Fruit fly (Drosophila melanogaster) whole organism, embryonic: ENCODE results near the gene CG14691.

Experiments used
- Aef1 ChIP-seq: fragments of 200-800 bp; sonication (Bioruptor generic); IDR thresholded peaks from 3 replicates; pipeline ENCODE4 v1.3.6; 2022; ENCODE audit warnings: missing biosample characterization, missing genetic modification characterization
- Antp ChIP-seq: fragments of 200-800 bp; sonication (Bioruptor generic); optimal IDR thresholded peaks from 3 replicates; lab custom pipeline; 2016; ENCODE audit warnings: missing biosample characterization, missing genetic modification characterization
- Atf3 ChIP-seq: fragments of 200-800 bp; sonication (Bioruptor generic); optimal IDR thresholded peaks from 3 replicates; lab custom pipeline; 2016; ENCODE audit warnings: missing biosample characterization, missing genetic modification characterization
- BtbVII ChIP-seq: fragments of 200-800 bp; sonication (Bioruptor generic); optimal IDR thresholded peaks from 3 replicates; lab custom pipeline; 2017; ENCODE audit warnings: missing biosample characterization, mild to moderate bottlenecking, missing genetic modification characterization
- CG1024 ChIP-seq: fragments of 200-800 bp; sonication (Bioruptor generic); IDR thresholded peaks from 2 replicates; pipeline ENCODE4 v1.3.6; 2022; ENCODE audit warnings: missing biosample characterization, missing genetic modification characterization
- CG10274 ChIP-seq: fragments of 200-800 bp; sonication (Bioruptor generic); optimal IDR thresholded peaks from 3 replicates; lab custom pipeline; 2017; ENCODE audit warnings: missing biosample characterization, mild to moderate bottlenecking, missing genetic modification characterization
- CG11093 ChIP-seq: fragments of 200-800 bp; sonication (Bioruptor generic); IDR thresholded peaks from 3 replicates; pipeline ENCODE4 v1.3.6; 2022; ENCODE audit warnings: missing biosample characterization, missing genetic modification characterization
- CG12659 ChIP-seq: fragments of 200-800 bp; sonication (Bioruptor generic); optimal IDR thresholded peaks from 3 replicates; lab custom pipeline; 2017; ENCODE audit warnings: mild to moderate bottlenecking, missing biosample characterization, missing genetic modification reagents, missing genetic modification characterization
- CG13296 ChIP-seq: fragments of 200-800 bp; sonication (Bioruptor generic); optimal IDR thresholded peaks from 3 replicates; lab custom pipeline; 2018; ENCODE audit warnings: missing biosample characterization, mild to moderate bottlenecking, missing genetic modification characterization
- CG14050 ChIP-seq: fragments of 200-800 bp; sonication (Bioruptor generic); IDR thresholded peaks from 3 replicates; pipeline ENCODE4 v1.3.6; 2022; ENCODE audit warnings: missing biosample characterization, missing genetic modification characterization
- CG15514 ChIP-seq: fragments of 200-800 bp; sonication (Bioruptor generic); optimal IDR thresholded peaks from 3 replicates; lab custom pipeline; 2017; ENCODE audit warnings: missing biosample characterization, missing genetic modification characterization, mild to moderate bottlenecking, moderate library complexity, missing genetic modification reagents
- CG17186 ChIP-seq: fragments of 200-800 bp; sonication (Bioruptor generic); optimal IDR thresholded peaks from 3 replicates; lab custom pipeline; 2017; ENCODE audit warnings: missing biosample characterization, missing genetic modification reagents, missing genetic modification characterization
- CG17829 ChIP-seq: fragments of 200-800 bp; optimal IDR thresholded peaks from 2 replicates; lab custom pipeline; 2019; ENCODE audit warnings: missing biosample characterization, mild to moderate bottlenecking, missing genetic modification characterization, moderate library complexity
- CG2129 ChIP-seq: fragments of 200-800 bp; sonication (Bioruptor generic); IDR thresholded peaks from 2 replicates; pipeline ENCODE4 v1.3.6; 2022; ENCODE audit warnings: missing biosample characterization, missing genetic modification characterization; ENCODE audit not compliant: partially characterized antibody
- CG3163 ChIP-seq: fragments of 200-800 bp; sonication (Bioruptor generic); optimal IDR thresholded peaks from 3 replicates; lab custom pipeline; 2016; ENCODE audit warnings: missing biosample characterization, missing genetic modification characterization
- CG33557 ChIP-seq: fragments of 200-800 bp; sonication (Bioruptor generic); optimal IDR thresholded peaks from 2 replicates; lab custom pipeline; 2019; ENCODE audit warnings: missing biosample characterization, mild to moderate bottlenecking, missing genetic modification characterization, moderate library complexity
- CG3995 ChIP-seq: fragments of 200-800 bp; sonication (Bioruptor generic); optimal IDR thresholded peaks from 3 replicates; lab custom pipeline; 2016; ENCODE audit warnings: missing biosample characterization, missing genetic modification characterization
- CG4360 ChIP-seq: fragments of 200-800 bp; sonication (Bioruptor generic); IDR thresholded peaks from 2 replicates; pipeline ENCODE4 v1.3.6; 2022; ENCODE audit warnings: missing biosample characterization, missing genetic modification characterization
- CG6254 ChIP-seq: fragments of 200-800 bp; sonication (Bioruptor generic); optimal IDR thresholded peaks from 3 replicates; lab custom pipeline; 2017; ENCODE audit warnings: mild to moderate bottlenecking, missing biosample characterization, missing genetic modification reagents, missing genetic modification characterization
- CG6272 ChIP-seq: fragments of 200-800 bp; sonication (Bioruptor generic); IDR thresholded peaks from 2 replicates; pipeline ENCODE4 v1.3.6; 2022; ENCODE audit warnings: missing biosample characterization, missing genetic modification characterization
- CG8281 ChIP-seq: fragments of 200-800 bp; sonication (Bioruptor generic); optimal IDR thresholded peaks from 2 replicates; lab custom pipeline; 2018; ENCODE audit warnings: missing biosample characterization, mild to moderate bottlenecking, missing genetic modification characterization, moderate library complexity
- CG9876 ChIP-seq: fragments of 200-800 bp; sonication (Bioruptor generic); optimal IDR thresholded peaks from 2 replicates; lab custom pipeline; 2016; ENCODE audit warnings: missing biosample characterization, missing genetic modification characterization
- CHES-1-like ChIP-seq: fragments of 200-800 bp; sonication (Bioruptor generic); optimal IDR thresholded peaks from 2 replicates; lab custom pipeline; 2016; ENCODE audit warnings: missing biosample characterization, missing genetic modification characterization
- CTCF ChIP-seq: fragments of 200-800 bp; sonication (Bioruptor generic); optimal IDR thresholded peaks from 2 replicates; lab custom pipeline; 2017; ENCODE audit warnings: missing biosample characterization, mild to moderate bottlenecking, missing genetic modification characterization, moderate library complexity
- Chrac-16 ChIP-seq: fragments of 200-800 bp; sonication (Bioruptor generic); optimal IDR thresholded peaks from 3 replicates; lab custom pipeline; 2016; ENCODE audit warnings: missing biosample characterization, missing genetic modification characterization
- Doc3 ChIP-seq: fragments of 200-800 bp; sonication (Bioruptor generic); IDR thresholded peaks from 3 replicates; pipeline ENCODE4 v1.3.6; 2022; ENCODE audit warnings: missing biosample characterization, missing genetic modification characterization; ENCODE audit not compliant: partially characterized antibody
- Dref ChIP-seq: fragments of 200-800 bp; sonication (Bioruptor generic); IDR thresholded peaks from 2 replicates; pipeline ENCODE4 v1.3.6; 2022; ENCODE audit warnings: missing biosample characterization, missing genetic modification characterization
- H2.0 ChIP-seq: fragments of 200-800 bp; sonication (Bioruptor generic); IDR thresholded peaks from 2 replicates; pipeline ENCODE4 v1.3.6; 2022; ENCODE audit warnings: missing biosample characterization, missing genetic modification characterization
- HLH4C ChIP-seq: fragments of 200-800 bp; sonication (Bioruptor generic); IDR thresholded peaks from 3 replicates; pipeline ENCODE4 v1.3.6; 2022; ENCODE audit warnings: missing biosample characterization, missing genetic modification characterization; ENCODE audit not compliant: partially characterized antibody
- HmgZ ChIP-seq: fragments of 200-800 bp; sonication (Bioruptor generic); optimal IDR thresholded peaks from 2 replicates; lab custom pipeline; 2018; ENCODE audit warnings: missing biosample characterization, mild to moderate bottlenecking, missing genetic modification characterization
- Hmr ChIP-seq: fragments of 200-800 bp; sonication (Bioruptor generic); optimal IDR thresholded peaks from 3 replicates; lab custom pipeline; 2017; ENCODE audit warnings: mild to moderate bottlenecking, missing biosample characterization, missing genetic modification reagents, missing genetic modification characterization
- Med ChIP-seq: fragments of 200-800 bp; sonication (Bioruptor generic); peaks from one replicate; lab custom pipeline; 2016; ENCODE audit warnings: missing biosample characterization, missing genetic modification characterization, mild to moderate bottlenecking, inconsistent platforms, moderate library complexity
- NfI ChIP-seq: fragments of 200-800 bp; sonication (Bioruptor generic); optimal IDR thresholded peaks from 3 replicates; lab custom pipeline; 2018; ENCODE audit warnings: missing biosample characterization, mild to moderate bottlenecking, missing genetic modification characterization, moderate library complexity
- Pdp1 ChIP-seq, 2 experiments: fragments of 200-800 bp; sonication (Bioruptor generic); optimal IDR thresholded peaks; 3 replicates each; lab custom pipeline; 2016; ENCODE audit warnings: missing biosample characterization in 2 of 2, missing genetic modification characterization in 2 of 2, mild to moderate bottlenecking in 1 of 2, moderate library complexity in 1 of 2
- Ptx1 ChIP-seq: fragments of 200-800 bp; sonication (Bioruptor generic); IDR thresholded peaks from 2 replicates; pipeline ENCODE4 v1.3.6; 2022; ENCODE audit warnings: missing biosample characterization, missing genetic modification characterization
- Sox100B ChIP-seq: fragments of 200-800 bp; sonication (Bioruptor generic); optimal IDR thresholded peaks from 3 replicates; lab custom pipeline; 2018; ENCODE audit warnings: missing biosample characterization, mild to moderate bottlenecking, missing genetic modification characterization
- YL-1 ChIP-seq: fragments of 200-800 bp; sonication (Bioruptor generic); optimal IDR thresholded peaks from 3 replicates; lab custom pipeline; 2017; ENCODE audit warnings: missing biosample characterization, mild to moderate bottlenecking, missing genetic modification characterization
- bbx ChIP-seq: fragments of 200-800 bp; sonication (Bioruptor generic); IDR thresholded peaks from 2 replicates; pipeline ENCODE4 v1.3.6; 2022; ENCODE audit warnings: missing biosample characterization, missing genetic modification characterization; ENCODE audit not compliant: partially characterized antibody
- cg ChIP-seq: fragments of 200-800 bp; sonication (Bioruptor generic); optimal IDR thresholded peaks from 3 replicates; lab custom pipeline; 2019; ENCODE audit warnings: missing biosample characterization, mild to moderate bottlenecking, missing genetic modification characterization, moderate library complexity
- chn ChIP-seq: fragments of 200-800 bp; sonication (Bioruptor generic); optimal IDR thresholded peaks from 2 replicates; lab custom pipeline; 2016; ENCODE audit warnings: missing biosample characterization, missing genetic modification characterization
- gce ChIP-seq: fragments of 200-800 bp; sonication (Bioruptor generic); IDR thresholded peaks from 3 replicates; pipeline ENCODE4 v1.3.6; 2022; ENCODE audit warnings: missing biosample characterization, missing genetic modification characterization
- gfzf ChIP-seq: fragments of 200-800 bp; sonication (Bioruptor generic); optimal IDR thresholded peaks from 2 replicates; lab custom pipeline; 2016; ENCODE audit warnings: missing biosample characterization, mild to moderate bottlenecking, missing genetic modification characterization, moderate library complexity
- ken ChIP-seq: fragments of 200-800 bp; sonication (Bioruptor generic); IDR thresholded peaks from 3 replicates; pipeline ENCODE4 v1.3.6; 2022; ENCODE audit warnings: missing biosample characterization, missing genetic modification characterization
- knrl ChIP-seq: fragments of 200-800 bp; sonication (Bioruptor generic); IDR thresholded peaks from 3 replicates; pipeline ENCODE4 v1.3.6; 2022; ENCODE audit warnings: missing biosample characterization, missing genetic modification characterization; ENCODE audit not compliant: partially characterized antibody
- lilli ChIP-seq: fragments of 200-800 bp; sonication (Bioruptor generic); optimal IDR thresholded peaks from 3 replicates; lab custom pipeline; 2016; ENCODE audit warnings: missing biosample characterization, missing genetic modification characterization
- oc ChIP-seq: fragments of 200-800 bp; sonication (Bioruptor generic); optimal IDR thresholded peaks from 2 replicates; lab custom pipeline; 2018; ENCODE audit warnings: missing biosample characterization, mild to moderate bottlenecking, missing genetic modification characterization, moderate library complexity
- repo ChIP-seq: fragments of 200-800 bp; sonication (Bioruptor generic); optimal IDR thresholded peaks from 2 replicates; lab custom pipeline; 2016; ENCODE audit warnings: missing biosample characterization, missing genetic modification characterization
- ro ChIP-seq: fragments of 200-800 bp; sonication (Bioruptor generic); IDR thresholded peaks from 2 replicates; pipeline ENCODE4 v1.3.6; 2022; ENCODE audit warnings: missing biosample characterization, missing genetic modification characterization
- row ChIP-seq: fragments of 200-800 bp; sonication (Bioruptor generic); IDR thresholded peaks from 3 replicates; pipeline ENCODE4 v1.3.6; 2022; ENCODE audit warnings: missing biosample characterization, missing genetic modification characterization
- ssp ChIP-seq: fragments of 200-800 bp; sonication (Bioruptor generic); IDR thresholded peaks from 2 replicates; pipeline ENCODE4 v1.3.6; 2022; ENCODE audit warnings: missing biosample characterization, missing genetic modification characterization
- zen2 ChIP-seq: fragments of 200-800 bp; sonication (Bioruptor generic); IDR thresholded peaks from 3 replicates; pipeline ENCODE4 v1.3.6; 2022; ENCODE audit warnings: missing biosample characterization, missing genetic modification characterization; ENCODE audit not compliant: partially characterized antibody

CG14691 gene

dm6 chr3R:10788186-10788585 is 32.8 kb upstream of the CG14691 start, which contains the start of the genes Art1 and Mcm5 (continued):
- TF ChIP-seq repo (GFP tag; lab: Kevin White, UChicago), result no peak
- peak; percentile 49 for TF ChIP-seq CG17829 (tag; lab: Kevin White, UChicago)
- peak; percentile 35 for TF ChIP-seq Atf3 (GFP tag; lab: Kevin White, UChicago)
- no peak for TF ChIP-seq cg (GFP tag; lab: Kevin White, UChicago)
- peak; percentile 83 for TF ChIP-seq row (GFP tag; lab: Robert Waterston, UW)
- no peak for TF ChIP-seq CG4360 (GFP tag; lab: Robert Waterston, UW)
- TF ChIP-seq ssp, result peak; percentile 42
- TF ChIP-seq HLH4C (GFP tag; lab: Robert Waterston, UW), result peak; percentile 89
- TF ChIP-seq CG9876 (GFP tag; lab: Kevin White, UChicago), result no peak
- no peak for TF ChIP-seq CG6254 (GFP tag; lab: Kevin White, UChicago)
- TF ChIP-seq CG2129 (GFP tag; lab: Robert Waterston, UW), result peak; percentile 95
- TF ChIP-seq CG17186, result peak; percentile 82
- peak; percentile 71 for TF ChIP-seq gfzf
- TF ChIP-seq knrl (GFP tag; lab: Robert Waterston, UW), result peak; percentile 98
- no peak for TF ChIP-seq CG11093 (GFP tag; lab: Robert Waterston, UW)
- TF ChIP-seq CG6272, result no peak
- no peak for TF ChIP-seq CG10274 (GFP tag; lab: Kevin White, UChicago)
- TF ChIP-seq NfI (GFP tag; lab: Kevin White, UChicago), result peak; percentile 33
- peak; percentile 53 for TF ChIP-seq Antp (GFP tag; lab: Kevin White, UChicago)
- peak; percentile 49 for TF ChIP-seq HmgZ
- peak; percentile 41 for TF ChIP-seq CG33557 (GFP tag; lab: Kevin White, UChicago)
- peak; percentile 51 for TF ChIP-seq Dref (GFP tag; lab: Robert Waterston, UW)
- TF ChIP-seq CG13296, result peak; percentile 3
- TF ChIP-seq Sox100B (GFP tag; lab: Kevin White, UChicago), result peak; percentile 8
- TF ChIP-seq CG8281 (tag; lab: Kevin White, UChicago), result no peak
- no peak for TF ChIP-seq gce (GFP tag; lab: Robert Waterston, UW)
- peak; percentile 66 for TF ChIP-seq lilli (GFP tag; lab: Kevin White, UChicago)
- TF ChIP-seq ro (GFP tag; lab: Robert Waterston, UW), result no peak
- TF ChIP-seq bbx (GFP tag; lab: Robert Waterston, UW), result peak; percentile 80
- peak; percentile 26 for TF ChIP-seq Chrac-16 (GFP tag; lab: Kevin White, UChicago)
- TF ChIP-seq H2.0 (GFP tag; lab: Robert Waterston, UW), result no peak
- TF ChIP-seq YL-1 (GFP tag; lab: Kevin White, UChicago), result peak; percentile 64
- peak; percentile 84 for TF ChIP-seq CG3995 (GFP tag; lab: Kevin White, UChicago)
- TF ChIP-seq CG14050 (GFP tag; lab: Robert Waterston, UW), result no peak
- TF ChIP-seq oc (tag; lab: Kevin White, UChicago), result no peak
- TF ChIP-seq CTCF (GFP tag; lab: Kevin White, UChicago), result peak; percentile 39
- TF ChIP-seq Med, result peak; percentile 91
- peak; percentile 53 for TF ChIP-seq chn (GFP tag; lab: Kevin White, UChicago)
- TF ChIP-seq CG15514 (GFP tag; lab: Kevin White, UChicago), result peak; percentile 90
- TF ChIP-seq Aef1 (GFP tag; lab: Robert Waterston, UW), result 0 out of 3 replicates have a peak, but pooled peaks have one; percentile 18
- TF ChIP-seq CG3163 (GFP tag; lab: Kevin White, UChicago), result peak; percentile 51
- peak; percentile 74 for TF ChIP-seq CHES-1-like
- no peak for TF ChIP-seq Ptx1 (GFP tag; lab: Robert Waterston, UW)
- TF ChIP-seq zen2 (GFP tag; lab: Robert Waterston, UW), result peak; percentile 75; the same call in 2 of the 3 replicates
- peak; percentile 96 for TF ChIP-seq Doc3
- TF ChIP-seq CG1024 (GFP tag; lab: Robert Waterston, UW), result no peak
- TF ChIP-seq Pdp1 (GFP tag; optimal IDR thresholded peaks at IDR 0.05; lab: Kevin White, UChicago), result peak in 1 of 2 experiments; percentile 49
- TF ChIP-seq BtbVII (GFP tag; lab: Kevin White, UChicago), result no peak
- TF ChIP-seq CG12659, result peak; percentile 78
- 0 out of 3 replicates have a peak, but pooled peaks have one; percentile 51 for TF ChIP-seq ken
- no peak for TF ChIP-seq Hmr (GFP tag; lab: Kevin White, UChicago)
